Fruit fly (Drosophila melanogaster): ENCODE results near the gene Edg84A.

dm6 chr3R:6692432-6692831 is 8.2 kb downstream of the Edg84A start, which contains the start of gene Ccp84Ad:
- no peak for TF ChIP-seq CG32264 (GFP tag; optimal IDR thresholded peaks at IDR 0.05)
- no peak for TF ChIP-seq Myc (optimal IDR thresholded peaks at IDR 0.05)
- no peak for TF ChIP-seq psq (GFP tag; optimal IDR thresholded peaks at IDR 0.05)
- TF ChIP-seq dsf (GFP tag; optimal IDR thresholded peaks at IDR 0.05; ENCODE audit: borderline replicate concordance) = no peak
- TF ChIP-seq pan (optimal IDR thresholded peaks at IDR 0.05) = no peak
- no peak for TF ChIP-seq Dfd (GFP tag; optimal IDR thresholded peaks at IDR 0.05)
- TF ChIP-seq HLH106 (tag; optimal IDR thresholded peaks at IDR 0.05) = no peak

Measured in whole organism, wandering third instar larva.